Worm (Caenorhabditis elegans): ENCODE measurements around the gene atf-2.

Gene atf-2

DNA sequence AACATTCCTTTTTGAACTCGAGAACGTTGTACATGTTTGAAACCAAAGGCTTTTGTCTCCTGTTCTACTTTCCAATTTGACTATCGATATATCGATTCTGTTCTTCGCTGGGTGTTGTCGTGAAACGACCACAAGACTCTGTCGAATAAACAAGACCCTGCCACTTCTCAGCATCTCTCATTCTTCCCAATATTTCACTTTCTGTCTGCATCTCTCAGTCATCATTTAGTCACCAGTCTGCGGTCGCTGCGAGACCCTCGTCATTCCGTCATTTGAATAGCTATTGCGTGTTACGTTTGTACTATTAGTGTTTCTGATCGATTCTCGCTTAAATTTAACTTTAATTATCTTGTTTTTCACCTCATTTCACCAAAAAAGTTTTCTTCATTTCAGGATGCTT is 35.6 kb downstream of the atf-2 start (continued):
- TF ChIP-seq F52B5.7 (tag; optimal IDR thresholded peaks at IDR 0.05) (no peak), sdz-38 (tag; optimal IDR thresholded peaks at IDR 0.05) (no peak), ztf-28 (GFP tag; IDR thresholded peaks at IDR 0.05) (no peak), hsf-1 (GFP tag; IDR thresholded peaks at IDR 0.05) (no peak), egl-44 (GFP tag; IDR thresholded peaks at IDR 0.05) (no peak), sptf-2 (GFP tag; optimal IDR thresholded peaks at IDR 0.05) (no peak), lin-54 (GFP tag; optimal IDR thresholded peaks at IDR 0.05) (peak; percentile 75), hmg-1.2 (GFP tag; IDR thresholded peaks at IDR 0.05) (peak; percentile 92), lin-40 (tag; optimal IDR thresholded peaks at IDR 0.05) (peak; percentile 91), snpc-4 (GFP tag; optimal IDR thresholded peaks at IDR 0.05) (no peak), snpc-4 (tag; optimal IDR thresholded peaks at IDR 0.05) (peak in 3 of 4 experiments; percentile 48 to 62 (median 49)), F57A8.1 (GFP tag; optimal IDR thresholded peaks at IDR 0.05) (no peak), die-1 (tag; optimal IDR thresholded peaks at IDR 0.05) (no peak), nfya-2 (GFP tag; IDR thresholded peaks at IDR 0.05) (no peak), unc-130 (GFP tag; optimal IDR thresholded peaks at IDR 0.05) (no peak), B0035.1 (tag; optimal IDR thresholded peaks at IDR 0.05) (no peak), madf-3 (GFP tag; IDR thresholded peaks at IDR 0.05) (peak; percentile 83), unc-62 (GFP tag; optimal IDR thresholded peaks at IDR 0.05) (no peak), cebp-2 (GFP tag; IDR thresholded peaks at IDR 0.05) (no peak), pha-4 (tag; optimal IDR thresholded peaks at IDR 0.05) (peak; percentile 98), madf-8 (GFP tag; conservative IDR thresholded peaks at IDR 0.05) (no peak), K12H6.12 (tag; optimal IDR thresholded peaks at IDR 0.05) (peak; percentile 78), lsl-1 (GFP tag; optimal IDR thresholded peaks at IDR 0.05) (no peak), tbp1 (GFP tag; optimal IDR thresholded peaks at IDR 0.05) (peak; percentile 62), ceh-91 (GFP tag; IDR thresholded peaks at IDR 0.05) (no peak), egrh-3 (GFP tag; IDR thresholded peaks at IDR 0.05) (no peak), ceh-100 (GFP tag; IDR thresholded peaks at IDR 0.05) (no peak), hlh-26 (GFP tag; conservative IDR thresholded peaks at IDR 0.05) (no peak), fkh-3 (tag; optimal IDR thresholded peaks at IDR 0.05) (no peak), somi-1 (GFP tag; optimal IDR thresholded peaks at IDR 0.05) (peak; percentile 74), F33H1.4 (GFP tag; IDR thresholded peaks at IDR 0.05) (peak; percentile 85), hrde-1 (tag; optimal IDR thresholded peaks at IDR 0.05; ENCODE audit: borderline replicate concordance) (no peak), hmg-20 (GFP tag; IDR thresholded peaks at IDR 0.05) (no peak), attf-6 (GFP tag; IDR thresholded peaks at IDR 0.05) (no peak), attf-3 (GFP tag; conservative IDR thresholded peaks at IDR 0.05) (no peak), lsy-27 (tag; optimal IDR thresholded peaks at IDR 0.05; ENCODE audit: borderline replicate concordance, insufficient read depth) (no peak), ztf-22 (GFP tag; optimal IDR thresholded peaks at IDR 0.05) (peak; percentile 7), lag-1 (GFP tag; IDR thresholded peaks at IDR 0.05) (no peak), tlf-1 (GFP tag; optimal IDR thresholded peaks at IDR 0.05) (peak; percentile 53), rcor-1 (GFP tag; IDR thresholded peaks at IDR 0.05) (peak; percentile 55; the same call in 1 of the 2 replicates), nhr-90 (tag; optimal IDR thresholded peaks at IDR 0.05) (peak; percentile 14), ZK185.1 (tag; optimal IDR thresholded peaks at IDR 0.05; ENCODE audit: poor library complexity, severe bottlenecking) (peak; percentile 78), F23B12.7 (tag; optimal IDR thresholded peaks at IDR 0.05; ENCODE audit: insufficient read depth) (no peak), F57C9.4 (tag; optimal IDR thresholded peaks at IDR 0.05) (no peak), rec-8 (tag; optimal IDR thresholded peaks at IDR 0.05) (no peak), Y56A3A.18 (GFP tag; IDR thresholded peaks at IDR 0.05) (no peak), bed-1 (GFP tag; IDR thresholded peaks at IDR 0.05) (no peak), ceh-40 (GFP tag; IDR thresholded peaks at IDR 0.05) (no peak), zim-3 (tag; optimal IDR thresholded peaks at IDR 0.05) (no peak)
